Comparison of ENCODE assay signal across 4 worm cellular contexts in the genomic region with DNA sequence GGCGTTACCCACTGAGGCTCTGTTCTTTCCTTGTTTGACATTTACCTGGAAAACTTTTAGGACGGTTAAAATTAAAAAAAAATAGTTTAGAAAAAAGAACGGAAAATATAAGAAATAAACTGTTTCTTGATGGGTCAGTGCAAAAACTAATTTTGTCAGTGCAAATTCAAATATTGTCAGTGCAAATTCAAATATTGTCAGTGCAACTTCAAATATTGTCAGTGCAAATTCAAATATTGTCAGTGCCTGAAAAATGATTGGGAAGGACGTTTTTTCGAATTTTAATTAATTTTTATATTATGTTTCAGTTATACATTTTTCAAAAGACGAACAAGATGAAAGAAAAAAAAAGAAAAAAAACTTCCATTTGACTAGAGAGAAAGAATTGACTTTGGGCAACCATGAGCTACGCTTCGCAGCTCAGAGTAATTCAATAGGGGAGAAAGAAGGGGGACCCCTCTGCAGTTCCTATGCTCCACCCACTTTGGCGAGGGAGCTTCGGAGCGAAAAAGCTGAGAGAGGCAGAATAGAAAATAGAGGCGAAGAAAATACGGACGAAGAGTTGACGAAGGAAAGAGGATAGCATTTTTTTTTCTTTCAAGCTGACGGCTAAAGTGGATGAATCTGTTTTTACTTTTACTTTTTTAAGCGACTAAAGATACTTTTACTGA.
TF ChIP-seq lines count a peak whose summit lies in the region.

unc-1 (minus strand) TSS at position 51 of the 671 bp plus-strand sequence.

TF ChIP-seq in whole organism, L2 larva, 48 proteins besides CTCF, POLR2A, EP300 and RAD21 (continues in another document):
- TF ChIP-seq mdl-1 (tag; optimal IDR thresholded peaks at IDR 0.05; lab: Kevin White, UChicago) (peak in 1 of 2 experiments; percentile 3), nhr-21 (tag; optimal IDR thresholded peaks at IDR 0.05; lab: Kevin White, UChicago) (no peak), crh-2 (tag; optimal IDR thresholded peaks at IDR 0.05; lab: Kevin White, UChicago) (no peak), unc-55 (GFP tag; optimal IDR thresholded peaks at IDR 0.05; lab: Kevin White, UChicago) (peak; percentile 22), nhr-10 (tag; optimal IDR thresholded peaks at IDR 0.05; lab: Kevin White, UChicago) (no peak), peb-1 (tag; optimal IDR thresholded peaks at IDR 0.05; lab: Kevin White, UChicago) (no peak), lsy-2 (tag; optimal IDR thresholded peaks at IDR 0.05; lab: Kevin White, UChicago) (peak in 1 of 2 experiments; percentile 43), Y55F3AM.14 (GFP tag; optimal IDR thresholded peaks at IDR 0.05; lab: Kevin White, UChicago) (no peak), F13H6.1 (tag; optimal IDR thresholded peaks at IDR 0.05; lab: Kevin White, UChicago) (peak; percentile 53), unc-39 (tag; optimal IDR thresholded peaks at IDR 0.05; lab: Kevin White, UChicago) (no peak), nhr-25 (tag; optimal IDR thresholded peaks at IDR 0.05; lab: Kevin White, UChicago) (no peak), C34F6.9 (tag; optimal IDR thresholded peaks at IDR 0.05; lab: Kevin White, UChicago) (peak; percentile 34), zag-1 (tag; optimal IDR thresholded peaks at IDR 0.05; lab: Kevin White, UChicago) (peak; percentile 76), snpc-4 (tag; optimal IDR thresholded peaks at IDR 0.05; lab: Kevin White, UChicago) (no peak), mbf-1 (tag; optimal IDR thresholded peaks at IDR 0.05; lab: Kevin White, UChicago) (no peak), blmp-1 (tag; optimal IDR thresholded peaks at IDR 0.05; lab: Kevin White, UChicago; ENCODE audit: insufficient read depth) (no peak), nhr-129 (tag; optimal IDR thresholded peaks at IDR 0.05; lab: Kevin White, UChicago) (peak; percentile 23), dmd-4 (tag; optimal IDR thresholded peaks at IDR 0.05; lab: Kevin White, UChicago) (no peak), nhr-77 (tag; optimal IDR thresholded peaks at IDR 0.05; lab: Kevin White, UChicago) (no peak), lin-39 (tag; optimal IDR thresholded peaks at IDR 0.05; lab: Kevin White, UChicago) (no peak), nhr-6 (tag; optimal IDR thresholded peaks at IDR 0.05; lab: Kevin White, UChicago) (no peak)

TF ChIP-seq in whole organism, L4 larva, 104 proteins besides CTCF, POLR2A, EP300 and RAD21:
- TF ChIP-seq F44E2.7 (GFP tag; IDR thresholded peaks at IDR 0.05; lab: Robert Waterston, UW) (no peak), aha-1 (tag; lab: Kevin White, UChicago) (peak; percentile 22), mep-1 (tag; optimal IDR thresholded peaks at IDR 0.05; lab: Kevin White, UChicago) (peak; percentile 41), aly-2 (tag; optimal IDR thresholded peaks at IDR 0.05; lab: Kevin White, UChicago) (no peak), ctbp-1 (GFP tag; IDR thresholded peaks at IDR 0.05; lab: Robert Waterston, UW) (peak; percentile 63; the same call in 1 of the 2 replicates), fkh-10 (GFP tag; optimal IDR thresholded peaks at IDR 0.05; lab: Kevin White, UChicago) (peak; percentile 35), daf-19 (GFP tag; conservative IDR thresholded peaks at IDR 0.05; lab: Robert Waterston, UW) (no peak), nhr-111 (GFP tag; optimal IDR thresholded peaks at IDR 0.05; lab: Kevin White, UChicago) (no peak), attf-4 (tag; optimal IDR thresholded peaks at IDR 0.05; lab: Kevin White, UChicago) (no peak), rbr-2 (tag; optimal IDR thresholded peaks at IDR 0.05; lab: Kevin White, UChicago) (peak; percentile 15), unc-39 (tag; optimal IDR thresholded peaks at IDR 0.05; lab: Kevin White, UChicago) (no peak), ces-1 (GFP tag; optimal IDR thresholded peaks at IDR 0.05; lab: Kevin White, UChicago) (peak; percentile 81), lin-15B (tag; optimal IDR thresholded peaks at IDR 0.05; lab: Kevin White, UChicago) (no peak), hmg-1.1 (GFP tag; IDR thresholded peaks at IDR 0.05; lab: Robert Waterston, UW) (peak; percentile 72; the same call in 1 of the 2 replicates), php-3 (GFP tag; IDR thresholded peaks at IDR 0.05; lab: Robert Waterston, UW) (no peak)

TF ChIP-seq in whole organism, late embryonic, 69 proteins besides CTCF, POLR2A, EP300 and RAD21:
- TF ChIP-seq sox-4 (tag; optimal IDR thresholded peaks at IDR 0.05; lab: Kevin White, UChicago) = no peak
- no peak for TF ChIP-seq ceh-30 (tag; optimal IDR thresholded peaks at IDR 0.05; lab: Kevin White, UChicago)
- TF ChIP-seq ceh-34 (tag; optimal IDR thresholded peaks at IDR 0.05; lab: Kevin White, UChicago) = no peak
- no peak for TF ChIP-seq gmeb-2 (tag; optimal IDR thresholded peaks at IDR 0.05; lab: Kevin White, UChicago)
- TF ChIP-seq elt-2 (tag; optimal IDR thresholded peaks at IDR 0.05; lab: Kevin White, UChicago) = no peak
- TF ChIP-seq Y22D7AL.16 (tag; optimal IDR thresholded peaks at IDR 0.05; lab: Kevin White, UChicago) = no peak
- TF ChIP-seq ceh-6 (GFP tag; optimal IDR thresholded peaks at IDR 0.05; lab: Kevin White, UChicago) = no peak
- no peak for TF ChIP-seq sox-2 (GFP tag; IDR thresholded peaks at IDR 0.05; lab: Robert Waterston, UW)
- TF ChIP-seq pag-3 (tag; optimal IDR thresholded peaks at IDR 0.05; lab: Kevin White, UChicago; ENCODE audit: borderline replicate concordance) = no peak
- TF ChIP-seq ama-1 (optimal IDR thresholded peaks at IDR 0.05; lab: Kevin White, UChicago) = no peak
- TF ChIP-seq unc-3 (GFP tag; conservative IDR thresholded peaks at IDR 0.05; lab: Robert Waterston, UW) = no peak
- no peak for TF ChIP-seq unc-3 (tag; optimal IDR thresholded peaks at IDR 0.05; lab: Kevin White, UChicago)
- peak; percentile 94 for TF ChIP-seq unc-42 (tag; optimal IDR thresholded peaks at IDR 0.05; lab: Kevin White, UChicago)
- no peak for TF ChIP-seq unc-55 (GFP tag; optimal IDR thresholded peaks at IDR 0.05; lab: Kevin White, UChicago)
- TF ChIP-seq ceh-31 (tag; optimal IDR thresholded peaks at IDR 0.05; lab: Kevin White, UChicago) = peak; percentile 43
- TF ChIP-seq K02D7.2 (tag; optimal IDR thresholded peaks at IDR 0.05; lab: Kevin White, UChicago) = no peak
- TF ChIP-seq rnt-1 (tag; optimal IDR thresholded peaks at IDR 0.05; lab: Kevin White, UChicago) = no peak
- TF ChIP-seq ceh-2 (tag; optimal IDR thresholded peaks at IDR 0.05; lab: Kevin White, UChicago) = no peak
- TF ChIP-seq hlh-30 (tag; optimal IDR thresholded peaks at IDR 0.05; lab: Kevin White, UChicago; ENCODE audit: insufficient read depth) = no peak
- TF ChIP-seq che-1 (tag; optimal IDR thresholded peaks at IDR 0.05; lab: Kevin White, UChicago) = no peak
- no peak for TF ChIP-seq pha-2 (tag; optimal IDR thresholded peaks at IDR 0.05; lab: Kevin White, UChicago)
- TF ChIP-seq T23F11.4 (GFP tag; optimal IDR thresholded peaks at IDR 0.05; lab: Kevin White, UChicago) = no peak
- peak; percentile 14 for TF ChIP-seq ref-2 (tag; optimal IDR thresholded peaks at IDR 0.05; lab: Kevin White, UChicago)
- TF ChIP-seq ceh-14 (tag; optimal IDR thresholded peaks at IDR 0.05; lab: Kevin White, UChicago) = peak; percentile 20
- no peak for TF ChIP-seq fkh-10 (GFP tag; optimal IDR thresholded peaks at IDR 0.05; lab: Kevin White, UChicago)
- no peak for TF ChIP-seq pha-4 (tag; optimal IDR thresholded peaks at IDR 0.05; lab: Kevin White, UChicago)
- no peak for TF ChIP-seq hlh-8 (tag; optimal IDR thresholded peaks at IDR 0.05; lab: Kevin White, UChicago)

TF ChIP-seq in whole organism, mixed stage, embryonic, 35 proteins besides CTCF, POLR2A, EP300 and RAD21:
- TF ChIP-seq ces-1 (GFP tag; optimal IDR thresholded peaks at IDR 0.05; lab: Kevin White, UChicago) (peak; percentile 95), nhr-237 (tag; optimal IDR thresholded peaks at IDR 0.05; lab: Kevin White, UChicago) (no peak), unc-120 (tag; optimal IDR thresholded peaks at IDR 0.05; lab: Kevin White, UChicago; ENCODE audit: poor library complexity, severe bottlenecking) (peak; percentile 11), mep-1 (tag; optimal IDR thresholded peaks at IDR 0.05; lab: Kevin White, UChicago) (peak; percentile 7)
TF ChIP-seq in whole organism, mixed stage, embryonic: peak in this region for 3.
